Worm (Caenorhabditis elegans): ENCODE data around the gene W06F12.3.

W06F12.3 gene

ce11 chrIII:13708415-13708814 is 26.4 kb upstream of the W06F12.3 start:
- TF ChIP-seq fax-1 (tag; optimal IDR thresholded peaks at IDR 0.05) = no peak
- peak; percentile 58 for TF ChIP-seq nfya-1 (tag; optimal IDR thresholded peaks at IDR 0.05)

- TF ChIP-seq ceh-45 (GFP tag; IDR thresholded peaks at IDR 0.05) (no peak), sdc-2 (tag; optimal IDR thresholded peaks at IDR 0.05) (peak; percentile 5), tbx-7 (tag; optimal IDR thresholded peaks at IDR 0.05) (no peak), ceh-2 (tag; optimal IDR thresholded peaks at IDR 0.05) (no peak), T23F11.4 (GFP tag; optimal IDR thresholded peaks at IDR 0.05) (no peak), dmd-4 (tag; optimal IDR thresholded peaks at IDR 0.05; ENCODE audit: borderline replicate concordance) (no peak), pha-2 (tag; optimal IDR thresholded peaks at IDR 0.05) (no peak), tbx-2 (tag; optimal IDR thresholded peaks at IDR 0.05) (no peak), ceh-31 (tag; optimal IDR thresholded peaks at IDR 0.05) (no peak), eyg-1 (tag; optimal IDR thresholded peaks at IDR 0.05) (no peak), ttx-3 (tag; optimal IDR thresholded peaks at IDR 0.05) (no peak), ref-2 (tag; optimal IDR thresholded peaks at IDR 0.05) (peak; percentile 29), hlh-30 (tag; optimal IDR thresholded peaks at IDR 0.05; ENCODE audit: insufficient read depth) (peak; percentile 40), pat-9 (tag; optimal IDR thresholded peaks at IDR 0.05) (no peak), ceh-48 (tag; optimal IDR thresholded peaks at IDR 0.05) (no peak), ztf-16 (tag; optimal IDR thresholded peaks at IDR 0.05) (no peak), ceh-18 (tag; optimal IDR thresholded peaks at IDR 0.05) (no peak), elt-2 (tag; optimal IDR thresholded peaks at IDR 0.05) (no peak), ceh-22 (tag; optimal IDR thresholded peaks at IDR 0.05) (no peak), K09A11.1 (tag; optimal IDR thresholded peaks at IDR 0.05; ENCODE audit: insufficient read depth) (no peak), odd-2 (tag; optimal IDR thresholded peaks at IDR 0.05) (no peak), hlh-8 (tag; optimal IDR thresholded peaks at IDR 0.05) (no peak), K02D7.2 (tag; optimal IDR thresholded peaks at IDR 0.05) (no peak), nfya-1 (tag; optimal IDR thresholded peaks at IDR 0.05) (no peak), sox-2 (GFP tag; IDR thresholded peaks at IDR 0.05) (no peak)
Measured at ce11 chrIII:13709122-13709521, 25.7 kb upstream of the W06F12.3 start.

- no peak for TF ChIP-seq ceh-34 (tag; optimal IDR thresholded peaks at IDR 0.05)
- no peak for TF ChIP-seq rnt-1 (tag; optimal IDR thresholded peaks at IDR 0.05)
- TF ChIP-seq eyg-1 (tag; optimal IDR thresholded peaks at IDR 0.05) = no peak
- TF ChIP-seq unc-55 (GFP tag; optimal IDR thresholded peaks at IDR 0.05) = no peak
- TF ChIP-seq hlh-13 (GFP tag; optimal IDR thresholded peaks at IDR 0.05) = no peak
- no peak for TF ChIP-seq C38D4.7 (GFP tag; optimal IDR thresholded peaks at IDR 0.05)
- TF ChIP-seq unc-3 (GFP tag; conservative IDR thresholded peaks at IDR 0.05) = no peak
- no peak for TF ChIP-seq unc-3 (tag; optimal IDR thresholded peaks at IDR 0.05)
- no peak for TF ChIP-seq ttx-3 (tag; optimal IDR thresholded peaks at IDR 0.05)
- no peak for TF ChIP-seq fkh-10 (GFP tag; optimal IDR thresholded peaks at IDR 0.05)
- no peak for TF ChIP-seq odd-2 (tag; optimal IDR thresholded peaks at IDR 0.05)
- no peak for TF ChIP-seq lim-6 (tag; optimal IDR thresholded peaks at IDR 0.05)
- TF ChIP-seq mec-3 (tag; optimal IDR thresholded peaks at IDR 0.05; ENCODE audit: borderline replicate concordance) = no peak
- TF ChIP-seq hlh-8 (tag; optimal IDR thresholded peaks at IDR 0.05) = no peak
- TF ChIP-seq hlh-6 (tag; optimal IDR thresholded peaks at IDR 0.05) = no peak
- no peak for TF ChIP-seq npax-4 (tag; optimal IDR thresholded peaks at IDR 0.05)
- TF ChIP-seq pax-1 (tag; optimal IDR thresholded peaks at IDR 0.05) = no peak
Measured at ce11 chrIII:13710666-13711065, 24.2 kb upstream of the W06F12.3 start.

- TF ChIP-seq ceh-31 (tag; optimal IDR thresholded peaks at IDR 0.05) = peak; percentile 82
- no peak for TF ChIP-seq K02D7.2 (tag; optimal IDR thresholded peaks at IDR 0.05)
- TF ChIP-seq pag-3 (tag; optimal IDR thresholded peaks at IDR 0.05; ENCODE audit: borderline replicate concordance) = no peak
- no peak for TF ChIP-seq mec-3 (tag; optimal IDR thresholded peaks at IDR 0.05; ENCODE audit: borderline replicate concordance)
- TF ChIP-seq pha-2 (tag; optimal IDR thresholded peaks at IDR 0.05) = no peak
- peak; percentile 10 for TF ChIP-seq C08G9.2 (tag; optimal IDR thresholded peaks at IDR 0.05)
- peak; percentile 70 for TF ChIP-seq unc-55 (GFP tag; optimal IDR thresholded peaks at IDR 0.05)
- TF ChIP-seq nfya-1 (tag; optimal IDR thresholded peaks at IDR 0.05) = peak; percentile 71
- TF ChIP-seq ref-2 (tag; optimal IDR thresholded peaks at IDR 0.05) = peak; percentile 44
- TF ChIP-seq rnt-1 (tag; optimal IDR thresholded peaks at IDR 0.05) = peak; percentile 36
- TF ChIP-seq ceh-34 (tag; optimal IDR thresholded peaks at IDR 0.05) = peak; percentile 70
- no peak for TF ChIP-seq fkh-6 (tag; optimal IDR thresholded peaks at IDR 0.05)
- no peak for TF ChIP-seq ceh-48 (tag; optimal IDR thresholded peaks at IDR 0.05)
- TF ChIP-seq unc-3 (GFP tag; conservative IDR thresholded peaks at IDR 0.05) = 0 out of 2 replicates have a peak, but pooled peaks have one; percentile 6
- no peak for TF ChIP-seq unc-3 (tag; optimal IDR thresholded peaks at IDR 0.05)
- peak; percentile 33 for TF ChIP-seq sdc-2 (tag; optimal IDR thresholded peaks at IDR 0.05)
- peak; percentile 98 for TF ChIP-seq F13H6.1 (tag; optimal IDR thresholded peaks at IDR 0.05)
- peak; percentile 61 for TF ChIP-seq tbx-2 (tag; optimal IDR thresholded peaks at IDR 0.05)
- no peak for TF ChIP-seq C38D4.7 (GFP tag; optimal IDR thresholded peaks at IDR 0.05)
- TF ChIP-seq hlh-6 (tag; optimal IDR thresholded peaks at IDR 0.05) = peak; percentile 37
- TF ChIP-seq ceh-18 (tag; optimal IDR thresholded peaks at IDR 0.05) = peak; percentile 50
- TF ChIP-seq syd-9 (tag; optimal IDR thresholded peaks at IDR 0.05) = peak; percentile 42
- TF ChIP-seq hlh-30 (tag; optimal IDR thresholded peaks at IDR 0.05; ENCODE audit: insufficient read depth) = peak; percentile 63
Measured at ce11 chrIII:13712854-13713293, 22.0 kb upstream of the W06F12.3 start.

Data from whole organism, late embryonic.